Worm (Caenorhabditis elegans) whole organism, L3 larva: ENCODE data around the gene cids-1.

ENCODE experiments used
- aly-2 ChIP-seq: fragments of 150-350 bp; optimal IDR thresholded peaks from 2 replicates; lab custom pipeline; 2014; ENCODE audit warnings: missing biosample characterization, missing genetic modification characterization
- ama-1 ChIP-seq: fragments of 150-350 bp; optimal IDR thresholded peaks from 2 replicates; lab custom pipeline; 2018
- daf-12 ChIP-seq: fragments of 150-350 bp; optimal IDR thresholded peaks from 2 replicates; lab custom pipeline; 2014; ENCODE audit warnings: missing biosample characterization, missing genetic modification reagents, missing genetic modification characterization
- eor-1 ChIP-seq, 2 experiments: fragments of 150-350 bp; optimal IDR thresholded peaks; 2 replicates each; lab custom pipeline; 2014 to 2018; ENCODE audit warnings: missing biosample characterization in 2 of 2, missing genetic modification characterization in 2 of 2
- fos-1 ChIP-seq: fragments of 150-350 bp; optimal IDR thresholded peaks from 2 replicates; lab custom pipeline; 2014; ENCODE audit warnings: missing biosample characterization, missing genetic modification characterization
- jun-1 ChIP-seq: fragments of 150-350 bp; optimal IDR thresholded peaks from 2 replicates; lab custom pipeline; 2014; ENCODE audit warnings: missing biosample characterization, missing genetic modification reagents, missing genetic modification characterization
- nhr-237 ChIP-seq: fragments of 150-350 bp; optimal IDR thresholded peaks from 2 replicates; lab custom pipeline; 2014; ENCODE audit warnings: missing biosample characterization, missing genetic modification characterization
- nhr-77 ChIP-seq: fragments of 150-350 bp; optimal IDR thresholded peaks from 2 replicates; lab custom pipeline; 2014; ENCODE audit warnings: missing biosample characterization, missing genetic modification characterization
- pha-4 ChIP-seq: fragments of 150-350 bp; optimal IDR thresholded peaks from 2 replicates; lab custom pipeline; 2014; ENCODE audit warnings: missing biosample characterization, missing genetic modification reagents, missing genetic modification characterization
- pqm-1 ChIP-seq: fragments of 150-350 bp; optimal IDR thresholded peaks from 2 replicates; lab custom pipeline; 2017; ENCODE audit warnings: missing biosample characterization, missing genetic modification characterization, inconsistent platforms
- snpc-4 ChIP-seq: fragments of 150-350 bp; optimal IDR thresholded peaks from 2 replicates; lab custom pipeline; 2014; ENCODE audit warnings: missing biosample characterization, missing genetic modification characterization

ce11 chrIII:8250007-8250683 is 5.9 kb downstream of the cids-1 start, which contains the start of gene knl-1:
- TF ChIP-seq snpc-4 (tag; lab: Kevin White, UChicago): no peak
- peak; percentile 94 for TF ChIP-seq pha-4
- no peak for TF ChIP-seq eor-1 (tag; optimal IDR thresholded peaks at IDR 0.05; lab: Kevin White, UChicago)
- TF ChIP-seq jun-1: peak; percentile 6
- no peak for TF ChIP-seq nhr-77
- no peak for TF ChIP-seq daf-12
- peak; percentile 5 for TF ChIP-seq pqm-1 (tag; lab: Kevin White, UChicago)
- no peak for TF ChIP-seq nhr-237 (tag; lab: Kevin White, UChicago)
- TF ChIP-seq ama-1 (lab: Kevin White, UChicago): no peak
- no peak for TF ChIP-seq fos-1 (tag; lab: Kevin White, UChicago)
- TF ChIP-seq aly-2 (tag; lab: Kevin White, UChicago): no peak
